Fruit fly (Drosophila melanogaster): Measurements from ENCODE around the gene CG14540.

The CG14540 gene

DNA sequence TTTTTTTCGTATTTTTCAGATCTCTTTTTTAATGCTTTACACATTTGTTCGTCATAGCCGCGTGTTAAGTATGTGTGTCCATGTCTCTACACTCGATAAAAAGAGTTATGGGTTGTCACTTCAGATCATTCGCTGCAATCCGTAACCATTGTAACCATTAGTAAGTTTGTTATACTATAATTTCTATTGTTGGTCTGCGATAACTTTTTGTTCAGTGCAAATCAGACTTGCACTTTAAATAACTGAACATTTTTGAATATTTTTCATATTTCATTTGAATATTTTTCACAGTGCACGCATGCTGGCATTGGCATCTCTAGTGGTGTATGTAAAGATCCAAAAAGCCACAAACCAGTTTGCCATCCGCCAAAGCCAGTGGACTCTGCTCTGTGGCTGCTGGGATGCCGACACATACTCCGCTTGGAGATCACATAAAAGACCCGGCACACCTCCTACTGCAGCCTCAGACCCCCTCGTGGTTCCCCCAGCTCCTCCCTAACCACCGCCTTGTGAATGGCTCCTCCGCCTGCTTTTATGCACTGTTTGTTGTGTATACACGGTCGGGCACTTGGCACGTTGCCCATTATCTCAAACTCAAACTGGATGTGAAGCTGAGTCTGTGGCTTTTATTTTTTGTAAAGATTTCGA is 49.9 kb downstream of the CG14540 start:
- TF ChIP-seq EcR (GFP tag; optimal IDR thresholded peaks at IDR 0.05): peak; percentile 64
- peak; percentile 97 for TF ChIP-seq D1 (tag; optimal IDR thresholded peaks at IDR 0.05)
- peak; percentile 98 for TF ChIP-seq CG34367 (tag; optimal IDR thresholded peaks at IDR 0.05)
- TF ChIP-seq Pif1A (GFP tag; optimal IDR thresholded peaks at IDR 0.05): peak; percentile 99
- peak; percentile 88 for TF ChIP-seq rn (GFP tag; IDR thresholded peaks at IDR 0.05)
- peak; percentile 96 for TF ChIP-seq CG4496 (GFP tag; IDR thresholded peaks at IDR 0.05)
- TF ChIP-seq Pif1B (GFP tag; optimal IDR thresholded peaks at IDR 0.05): peak; percentile 99
- peak; percentile 95 for TF ChIP-seq Ets98B (GFP tag; IDR thresholded peaks at IDR 0.05)
- TF ChIP-seq Snoo (tag; optimal IDR thresholded peaks at IDR 0.05): peak; percentile 97
- peak; percentile 93 for TF ChIP-seq CG32121 (GFP tag; IDR thresholded peaks at IDR 0.05)
- TF ChIP-seq fd96Ca (GFP tag; IDR thresholded peaks at IDR 0.05): peak; percentile 94
- TF ChIP-seq CG14655 (GFP tag; optimal IDR thresholded peaks at IDR 0.05): peak; percentile 97
- peak; percentile 95 for TF ChIP-seq gl (tag; optimal IDR thresholded peaks at IDR 0.05)
- peak; percentile 86 for TF ChIP-seq CG12605 (GFP tag; IDR thresholded peaks at IDR 0.05)
- peak; percentile 69 for TF ChIP-seq CG13204 (GFP tag; optimal IDR thresholded peaks at IDR 0.05)
- TF ChIP-seq CG8159 (tag; optimal IDR thresholded peaks at IDR 0.05): peak; percentile 99
- TF ChIP-seq CG15710 (tag; optimal IDR thresholded peaks at IDR 0.05): peak; percentile 98
- peak; percentile 98 for TF ChIP-seq CG9948 (tag; optimal IDR thresholded peaks at IDR 0.05)
- TF ChIP-seq CG8301 (tag; optimal IDR thresholded peaks at IDR 0.05): peak; percentile 97
- 0 out of 2 replicates have a peak, but pooled peaks have one; percentile 42 for TF ChIP-seq CG10348 (GFP tag; IDR thresholded peaks at IDR 0.05)
- peak; percentile 98 for TF ChIP-seq CG17806 (tag; optimal IDR thresholded peaks at IDR 0.05)

dm6 chr3R:26009766-26010414 is 50.8 kb downstream of the CG14540 start:
- TF ChIP-seq Ets98B (GFP tag; IDR thresholded peaks at IDR 0.05): no peak

DNA sequence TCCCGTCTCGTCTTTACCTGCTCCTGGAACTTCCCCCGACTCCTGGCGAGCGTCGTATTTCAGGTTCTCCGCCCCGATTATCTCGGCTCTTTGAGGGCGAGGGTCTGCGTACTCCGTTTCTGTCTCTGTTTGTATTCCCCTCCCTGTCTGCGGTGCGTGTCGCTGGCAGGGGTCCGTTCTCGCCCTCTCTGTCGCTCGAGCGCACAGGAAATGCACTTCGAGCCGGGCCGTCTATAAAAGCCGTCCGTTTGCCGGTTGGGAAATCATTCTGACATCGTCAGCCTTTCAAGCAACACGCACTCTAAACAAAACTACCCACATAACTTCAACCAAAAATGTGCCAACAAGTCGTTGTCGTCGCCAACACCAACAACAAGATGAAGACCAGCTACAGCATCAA is 51.5 kb downstream of the CG14540 start:
- peak; percentile 57 for TF ChIP-seq EcR (GFP tag; optimal IDR thresholded peaks at IDR 0.05)
- peak; percentile 95 for TF ChIP-seq CG13204 (GFP tag; optimal IDR thresholded peaks at IDR 0.05)
- no peak for TF ChIP-seq Pif1B (GFP tag; optimal IDR thresholded peaks at IDR 0.05)
- no peak for TF ChIP-seq CG9948 (tag; optimal IDR thresholded peaks at IDR 0.05)
